Worm (Caenorhabditis elegans) whole organism, midembryonic: ENCODE measurements around the gene F22E5.2.
"Not testable (repeated sequence)": the region's sequence is repeated elsewhere in the genome, so short reads cannot be mapped to it uniquely, and the experiment has no call there.

Experiments used
- T22C8.4 ChIP-seq: fragments of 200-800 bp; sonication (Bioruptor generic); IDR thresholded peaks from 2 replicates; pipeline ENCODE4 v1.3.6; 2022; ENCODE audit warnings: missing genetic modification characterization, missing compliant biosample characterization
- cog-1 ChIP-seq: sonication (generic microtip); optimal IDR thresholded peaks from 2 replicates; lab custom pipeline; 2016; ENCODE audit warnings: missing genetic modification characterization, missing compliant biosample characterization
- flt-1 ChIP-seq: fragments of 200-800 bp; sonication (Bioruptor generic); IDR thresholded peaks from 2 replicates; pipeline ENCODE4 v1.3.6; 2022; ENCODE audit warnings: missing genetic modification characterization, missing compliant biosample characterization
- klf-2 ChIP-seq: fragments of 200-800 bp; sonication (Bioruptor generic); conservative IDR thresholded peaks from 2 replicates; pipeline ENCODE4 v1.3.6; 2022; ENCODE audit warnings: missing genetic modification reagents, missing genetic modification characterization, missing compliant biosample characterization
- med-1 ChIP-seq: sonication (generic microtip); optimal IDR thresholded peaks from 2 replicates; lab custom pipeline; 2017; ENCODE audit warnings: missing genetic modification characterization, mild to moderate bottlenecking, missing compliant biosample characterization, antibody characterized with exemption, missing genetic modification reagents; ENCODE audit not compliant: insufficient read depth
- ref-1 ChIP-seq: fragments of 200-800 bp; sonication (Bioruptor generic); conservative IDR thresholded peaks from 2 replicates; pipeline ENCODE4 v1.3.6; 2022; ENCODE audit warnings: missing genetic modification reagents, missing genetic modification characterization, missing compliant biosample characterization
- tab-1 ChIP-seq: fragments of 200-800 bp; sonication (Bioruptor generic); IDR thresholded peaks from 2 replicates; pipeline ENCODE4 v1.3.6; 2022; ENCODE audit warnings: missing genetic modification characterization, missing compliant biosample characterization
- ztf-23 ChIP-seq: fragments of 200-800 bp; sonication (Bioruptor generic); IDR thresholded peaks from 2 replicates; pipeline ENCODE4 v1.3.6; 2022; ENCODE audit warnings: missing genetic modification reagents, missing genetic modification characterization, missing compliant biosample characterization
- ztf-29 ChIP-seq: fragments of 200-800 bp; sonication (Bioruptor generic); IDR thresholded peaks from 2 replicates; pipeline ENCODE4 v1.3.6; 2022; ENCODE audit warnings: missing genetic modification reagents, missing genetic modification characterization, missing compliant biosample characterization

Gene F22E5.2

DNA sequence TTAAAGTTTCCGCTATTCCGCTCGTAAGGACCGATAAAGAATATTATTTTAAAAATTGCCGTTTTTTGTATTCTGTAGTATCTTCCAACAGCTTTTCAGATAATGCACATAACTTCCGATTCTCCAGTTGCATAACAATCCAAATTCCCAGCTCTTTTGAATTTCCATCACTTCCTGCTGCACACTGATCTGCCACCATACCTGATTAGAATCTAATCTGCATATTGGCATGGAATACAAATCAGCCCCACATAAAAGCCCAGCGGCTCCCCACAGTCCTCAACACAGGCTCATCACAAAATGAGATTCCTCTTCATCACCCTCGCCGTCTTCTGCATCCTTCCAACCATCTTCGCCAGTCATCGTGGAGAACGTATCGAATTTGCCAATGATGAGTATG is 23.4 kb downstream of the F22E5.2 start, which contains the start of gene nspf-2:
nspf-2 (plus strand) TSS at position 301 of the 400 bp plus-strand sequence.
- TF ChIP-seq ref-1 (GFP tag; lab: Robert Waterston, UW); med-1 (GFP tag; lab: Kevin White, UChicago); T22C8.4 (GFP tag; lab: Robert Waterston, UW): not testable (repeated sequence)

DNA sequence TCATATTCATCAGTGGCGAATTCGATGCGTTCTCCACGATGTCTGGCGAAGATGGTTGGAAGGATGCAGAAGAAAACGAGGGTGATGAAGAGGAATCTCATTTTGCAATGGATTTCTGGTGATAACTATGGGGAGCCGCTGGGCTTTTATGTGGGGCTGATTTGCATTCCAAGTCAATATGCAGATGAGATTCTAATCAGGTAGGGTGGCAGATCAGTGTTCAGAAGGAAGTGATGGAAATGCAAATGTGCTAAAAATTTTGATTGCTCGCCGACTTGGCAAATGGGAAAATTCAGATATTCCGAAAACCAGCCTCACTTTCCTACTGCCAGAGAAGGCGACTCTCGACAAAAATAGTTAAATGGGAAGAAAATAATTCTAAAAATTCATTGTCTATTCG is 24.9 kb downstream of the F22E5.2 start, which contains the start of gene nspf-3:
nspf-3 (minus strand) TSS at position 101 of the 400 bp plus-strand sequence.
- TF ChIP-seq T22C8.4 (GFP tag; lab: Robert Waterston, UW) (no peak), ztf-23 (no peak), med-1 (GFP tag; lab: Kevin White, UChicago) (no peak), tab-1 (GFP tag; lab: Robert Waterston, UW) (no peak), klf-2 (GFP tag; lab: Robert Waterston, UW) (no peak), ztf-29 (GFP tag; lab: Robert Waterston, UW) (no peak), cog-1 (tag; lab: Kevin White, UChicago) (no peak), flt-1 (GFP tag; lab: Robert Waterston, UW) (no peak), ref-1 (GFP tag; lab: Robert Waterston, UW) (no peak)

DNA sequence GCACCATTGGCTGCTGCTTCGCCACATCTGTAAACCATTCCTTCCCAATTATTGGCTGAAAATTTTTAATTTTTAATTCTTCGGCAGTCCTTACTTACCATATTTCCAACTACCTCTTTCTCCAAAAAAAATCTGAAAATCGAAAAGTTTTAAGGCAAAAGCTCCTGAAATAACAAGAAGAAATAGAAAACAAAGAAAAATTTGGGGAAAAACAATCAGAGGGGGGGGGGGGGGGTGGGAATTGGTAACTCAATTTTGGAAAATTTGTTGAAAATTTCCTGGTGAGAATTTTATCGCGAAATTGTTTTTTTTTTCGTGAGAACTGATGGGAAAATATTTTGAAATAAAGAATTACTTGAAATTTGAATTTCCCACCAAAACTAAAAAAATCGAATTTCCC is 27.3 kb downstream of the F22E5.2 start, which contains the start of gene set-11:
set-11 (minus strand) TSS at position 101 of the 400 bp plus-strand sequence.
- TF ChIP-seq tab-1 (GFP tag; lab: Robert Waterston, UW) = no peak
- TF ChIP-seq klf-2 (GFP tag; lab: Robert Waterston, UW) = no peak
- no peak for TF ChIP-seq ref-1 (GFP tag; lab: Robert Waterston, UW)
- no peak for TF ChIP-seq flt-1 (GFP tag; lab: Robert Waterston, UW)
- TF ChIP-seq med-1 (GFP tag; lab: Kevin White, UChicago) = no peak
- TF ChIP-seq T22C8.4 (GFP tag; lab: Robert Waterston, UW) = no peak
- TF ChIP-seq ztf-29 (GFP tag; lab: Robert Waterston, UW) = no peak
- no peak for TF ChIP-seq cog-1 (tag; lab: Kevin White, UChicago)

DNA sequence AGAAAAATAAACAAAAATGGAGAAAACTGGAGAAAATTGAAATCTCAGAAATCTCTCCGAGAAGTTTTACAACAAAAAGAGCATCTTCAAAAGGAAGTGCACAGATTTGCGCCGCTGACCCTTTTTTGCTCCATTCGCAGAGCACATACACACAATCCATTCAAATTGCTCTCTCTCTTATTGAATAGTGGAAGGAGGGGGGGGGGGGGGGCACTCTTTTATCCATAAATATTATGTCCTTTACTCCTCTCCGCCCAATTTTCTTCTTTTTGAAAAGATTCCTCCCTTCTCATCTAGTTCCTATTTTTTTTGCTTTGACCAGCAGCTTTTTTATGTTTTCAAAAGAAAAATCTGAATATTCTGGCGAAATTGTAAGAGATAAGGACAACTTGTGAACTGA is 29.9 kb downstream of the F22E5.2 start:
- TF ChIP-seq med-1 (GFP tag; lab: Kevin White, UChicago) = no peak
- TF ChIP-seq flt-1 (GFP tag; lab: Robert Waterston, UW) = no peak
- no peak for TF ChIP-seq cog-1 (tag; lab: Kevin White, UChicago)
- no peak for TF ChIP-seq ztf-23
- TF ChIP-seq T22C8.4 (GFP tag; lab: Robert Waterston, UW) = no peak
- no peak for TF ChIP-seq klf-2 (GFP tag; lab: Robert Waterston, UW)
- no peak for TF ChIP-seq ztf-29 (GFP tag; lab: Robert Waterston, UW)
- TF ChIP-seq ref-1 (GFP tag; lab: Robert Waterston, UW) = no peak
- TF ChIP-seq tab-1 (GFP tag; lab: Robert Waterston, UW) = no peak

DNA sequence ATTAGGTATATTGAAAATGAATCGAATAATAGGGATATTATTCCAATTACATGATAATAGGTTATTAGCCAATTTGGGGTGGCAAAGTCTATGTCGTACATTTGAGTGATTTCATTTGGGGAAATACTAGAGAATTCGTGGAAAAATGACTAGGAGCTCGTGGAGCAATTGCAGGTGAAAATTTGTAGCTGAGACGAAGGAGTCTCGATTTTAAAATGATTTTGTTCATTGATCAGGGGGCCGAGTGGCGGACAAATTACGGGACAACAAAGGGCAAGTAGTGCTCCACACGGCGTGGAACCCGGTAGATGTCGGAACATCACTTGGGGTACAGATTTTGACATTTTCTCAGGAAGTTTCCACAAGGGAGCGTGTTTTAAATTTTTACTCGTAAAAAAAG is 33.2 kb downstream of the F22E5.2 start, which contains the start of gene sri-62:
sri-62 (minus strand) TSS at position 101 of the 400 bp plus-strand sequence.
- TF ChIP-seq cog-1 (tag; lab: Kevin White, UChicago) (no peak), ztf-23 (no peak), tab-1 (GFP tag; lab: Robert Waterston, UW) (no peak), klf-2 (GFP tag; lab: Robert Waterston, UW) (no peak), ref-1 (GFP tag; lab: Robert Waterston, UW) (no peak), ztf-29 (GFP tag; lab: Robert Waterston, UW) (no peak), med-1 (GFP tag; lab: Kevin White, UChicago) (no peak), T22C8.4 (GFP tag; lab: Robert Waterston, UW) (no peak), flt-1 (GFP tag; lab: Robert Waterston, UW) (no peak)

DNA sequence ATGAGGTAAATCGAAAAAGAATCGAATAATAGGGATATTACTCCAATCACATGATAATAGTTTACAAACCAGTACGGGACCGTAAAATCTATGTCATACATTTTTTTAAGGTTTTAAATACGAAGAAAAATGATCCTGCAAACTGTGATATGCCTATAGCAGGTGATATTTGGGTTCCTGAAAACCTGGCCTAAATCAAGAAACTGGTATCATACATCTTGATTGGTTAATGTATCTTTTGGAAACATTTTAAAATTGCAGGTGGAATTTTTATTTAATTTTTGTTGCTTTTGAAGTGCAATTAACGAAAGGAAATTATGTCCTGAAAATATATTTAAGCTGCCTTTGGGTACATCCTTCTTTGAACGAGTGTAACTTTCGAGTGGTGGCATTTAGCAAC is 35.0 kb downstream of the F22E5.2 start, which contains the start of gene sri-61:
sri-61 (minus strand) TSS at position 101 of the 400 bp plus-strand sequence.
- TF ChIP-seq ztf-23 (no peak), tab-1 (GFP tag; lab: Robert Waterston, UW) (no peak), T22C8.4 (GFP tag; lab: Robert Waterston, UW) (no peak), klf-2 (GFP tag; lab: Robert Waterston, UW) (no peak), flt-1 (GFP tag; lab: Robert Waterston, UW) (no peak), ref-1 (GFP tag; lab: Robert Waterston, UW) (no peak), ztf-29 (GFP tag; lab: Robert Waterston, UW) (no peak), med-1 (GFP tag; lab: Kevin White, UChicago) (no peak), cog-1 (tag; lab: Kevin White, UChicago) (no peak)

DNA sequence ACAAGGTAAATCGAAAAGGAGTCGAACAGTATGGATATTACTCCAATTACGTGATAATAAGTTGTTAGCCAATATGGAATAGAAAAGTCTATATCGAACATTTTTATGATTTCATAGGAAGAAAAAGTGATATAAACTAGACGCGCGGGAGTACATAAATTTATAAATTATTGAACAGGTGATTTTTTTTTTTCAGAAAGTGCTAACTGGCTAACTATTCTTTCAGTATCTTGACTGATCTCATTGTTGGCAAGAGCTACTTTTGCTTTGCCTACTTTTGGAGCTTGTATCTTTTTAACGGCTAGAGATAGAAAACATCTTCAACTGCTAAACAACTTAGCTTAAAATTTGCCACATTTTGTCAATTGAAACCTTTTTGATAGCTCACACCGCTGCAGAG is 37.6 kb downstream of the F22E5.2 start, which contains the start of gene sri-60:
sri-60 (minus strand) TSS at position 101 of the 400 bp plus-strand sequence.
- TF ChIP-seq cog-1 (tag; lab: Kevin White, UChicago) (no peak), ztf-29 (GFP tag; lab: Robert Waterston, UW) (no peak), ref-1 (GFP tag; lab: Robert Waterston, UW) (no peak), klf-2 (GFP tag; lab: Robert Waterston, UW) (no peak), ztf-23 (no peak), T22C8.4 (GFP tag; lab: Robert Waterston, UW) (no peak), flt-1 (GFP tag; lab: Robert Waterston, UW) (no peak), tab-1 (GFP tag; lab: Robert Waterston, UW) (no peak), med-1 (GFP tag; lab: Kevin White, UChicago) (no peak)

DNA sequence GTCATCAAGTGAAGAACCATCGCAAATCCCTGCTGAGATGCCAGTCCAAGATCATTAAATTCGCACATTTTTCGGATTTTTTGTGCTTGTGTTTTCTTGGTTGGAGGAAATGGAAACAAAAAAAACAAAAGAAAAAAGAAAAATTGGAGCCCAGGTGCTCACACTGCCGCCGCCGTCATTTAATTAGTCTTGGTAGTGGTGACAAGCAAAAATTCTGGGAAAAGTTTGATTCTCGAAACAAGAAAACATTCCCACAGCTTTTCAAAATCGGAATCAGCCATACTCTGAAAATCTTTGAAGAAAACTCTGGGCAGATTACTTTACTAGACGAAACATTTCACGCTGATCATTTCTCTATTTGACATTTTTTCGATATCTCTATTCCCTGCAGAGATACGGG is 40.0 kb downstream of the F22E5.2 start, which contains the start of gene srh-128:
srh-128 (minus strand) TSS at position 101 of the 400 bp plus-strand sequence.
- TF ChIP-seq T22C8.4 (GFP tag; lab: Robert Waterston, UW) = no peak
- TF ChIP-seq flt-1 (GFP tag; lab: Robert Waterston, UW) = no peak
- TF ChIP-seq ref-1 (GFP tag; lab: Robert Waterston, UW) = no peak
- no peak for TF ChIP-seq ztf-23
- no peak for TF ChIP-seq cog-1 (tag; lab: Kevin White, UChicago)
- no peak for TF ChIP-seq med-1 (GFP tag; lab: Kevin White, UChicago)
- TF ChIP-seq tab-1 (GFP tag; lab: Robert Waterston, UW) = no peak
- TF ChIP-seq klf-2 (GFP tag; lab: Robert Waterston, UW) = no peak
- TF ChIP-seq ztf-29 (GFP tag; lab: Robert Waterston, UW) = no peak
